Worm (Caenorhabditis elegans) whole organism, late embryonic: ENCODE results near the gene B0513.4.

Source experiments
- C08G9.2 ChIP-seq: sonication (generic microtip); optimal IDR thresholded peaks from 2 replicates; lab custom pipeline; 2016; ENCODE audit warnings: mild to moderate bottlenecking, missing genetic modification characterization, moderate library complexity, missing compliant biosample characterization
- C38D4.7 ChIP-seq: fragments of 200-800 bp; sonication (Bioruptor generic); optimal IDR thresholded peaks from 2 replicates; lab custom pipeline; 2018; ENCODE audit warnings: mild to moderate bottlenecking, missing genetic modification characterization, moderate library complexity, missing compliant biosample characterization
- F13H6.1 ChIP-seq: sonication (generic microtip); optimal IDR thresholded peaks from 2 replicates; lab custom pipeline; 2016; ENCODE audit warnings: missing genetic modification characterization, missing compliant biosample characterization
- K02D7.2 ChIP-seq: sonication (generic microtip); optimal IDR thresholded peaks from 2 replicates; lab custom pipeline; 2017; ENCODE audit warnings: mild to moderate bottlenecking, missing genetic modification characterization, missing compliant biosample characterization
- K09A11.1 ChIP-seq: sonication (generic microtip); optimal IDR thresholded peaks from 2 replicates; lab custom pipeline; 2017; ENCODE audit warnings: antibody characterized with exemption, mild to moderate bottlenecking, missing genetic modification characterization, missing compliant biosample characterization; ENCODE audit not compliant: insufficient read depth
- T23F11.4 ChIP-seq: fragments of 200-800 bp; sonication (Bioruptor generic); optimal IDR thresholded peaks from 2 replicates; lab custom pipeline; 2018; ENCODE audit warnings: mild to moderate bottlenecking, missing genetic modification characterization, missing compliant biosample characterization
- Y22D7AL.16 ChIP-seq: sonication (generic microtip); optimal IDR thresholded peaks from 2 replicates; lab custom pipeline; 2016; ENCODE audit warnings: missing genetic modification characterization, missing compliant biosample characterization
- ahr-1 ChIP-seq: sonication (generic microtip); optimal IDR thresholded peaks from 2 replicates; lab custom pipeline; 2016; ENCODE audit warnings: missing genetic modification characterization, missing compliant biosample characterization
- ama-1 ChIP-seq: fragments of 150-350 bp; optimal IDR thresholded peaks from 2 replicates; lab custom pipeline; 2014
- ceh-19 ChIP-seq: fragments of 200-800 bp; sonication (Bioruptor generic); optimal IDR thresholded peaks from 2 replicates; lab custom pipeline; 2018; ENCODE audit warnings: mild to moderate bottlenecking, missing genetic modification characterization, missing compliant biosample characterization
- ceh-24 ChIP-seq: sonication (generic microtip); optimal IDR thresholded peaks from 2 replicates; lab custom pipeline; 2016; ENCODE audit warnings: mild to moderate bottlenecking, missing genetic modification characterization, missing compliant biosample characterization
- ceh-30 ChIP-seq: fragments of 150-350 bp; optimal IDR thresholded peaks from 2 replicates; lab custom pipeline; 2014; ENCODE audit warnings: missing biosample characterization, missing genetic modification characterization
- ceh-31 ChIP-seq: sonication (generic microtip); optimal IDR thresholded peaks from 2 replicates; lab custom pipeline; 2016; ENCODE audit warnings: missing genetic modification characterization, missing compliant biosample characterization
- ceh-34 ChIP-seq: sonication (generic microtip); optimal IDR thresholded peaks from 2 replicates; lab custom pipeline; 2016; ENCODE audit warnings: mild to moderate bottlenecking, missing genetic modification characterization, missing compliant biosample characterization
- ceh-9 ChIP-seq: sonication (generic microtip); optimal IDR thresholded peaks from 2 replicates; lab custom pipeline; 2016; ENCODE audit warnings: mild to moderate bottlenecking, missing genetic modification characterization, inconsistent platforms, missing compliant biosample characterization
- che-1 ChIP-seq: sonication (generic microtip); optimal IDR thresholded peaks from 2 replicates; lab custom pipeline; 2016; ENCODE audit warnings: mild to moderate bottlenecking, missing genetic modification characterization, missing compliant biosample characterization
- dmd-4 ChIP-seq: sonication (generic microtip); optimal IDR thresholded peaks from 2 replicates; lab custom pipeline; 2016; ENCODE audit warnings: borderline replicate concordance, missing genetic modification characterization, missing compliant biosample characterization
- dve-1 ChIP-seq: sonication (generic microtip); optimal IDR thresholded peaks from 2 replicates; lab custom pipeline; 2017; ENCODE audit warnings: antibody characterized with exemption, mild to moderate bottlenecking, missing genetic modification characterization, missing compliant biosample characterization
- elt-2 ChIP-seq: sonication (generic microtip); optimal IDR thresholded peaks from 2 replicates; lab custom pipeline; 2016; ENCODE audit warnings: missing genetic modification reagents, missing genetic modification characterization, missing compliant biosample characterization
- elt-4 ChIP-seq: sonication (generic microtip); optimal IDR thresholded peaks from 2 replicates; lab custom pipeline; 2016; ENCODE audit warnings: missing genetic modification characterization, missing compliant biosample characterization
- ets-4 ChIP-seq: sonication (generic microtip); optimal IDR thresholded peaks from 2 replicates; lab custom pipeline; 2016; ENCODE audit warnings: missing genetic modification characterization, missing compliant biosample characterization
- fax-1 ChIP-seq: sonication (generic microtip); optimal IDR thresholded peaks from 2 replicates; lab custom pipeline; 2016; ENCODE audit warnings: missing genotype, missing genetic modification characterization, missing compliant biosample characterization
- fkh-10 ChIP-seq: fragments of 150-350 bp; optimal IDR thresholded peaks from 2 replicates; lab custom pipeline; 2014; ENCODE audit warnings: missing biosample characterization, missing genetic modification reagents, missing genetic modification characterization
- hlh-30 ChIP-seq: sonication (generic microtip); optimal IDR thresholded peaks from 2 replicates; lab custom pipeline; 2017; ENCODE audit warnings: antibody characterized with exemption, missing genetic modification characterization, missing compliant biosample characterization; ENCODE audit not compliant: insufficient read depth
- hlh-6 ChIP-seq: sonication (generic microtip); optimal IDR thresholded peaks from 2 replicates; lab custom pipeline; 2016; ENCODE audit warnings: missing genotype, missing genetic modification characterization, missing compliant biosample characterization
- madf-2 ChIP-seq: sonication (generic microtip); optimal IDR thresholded peaks from 2 replicates; lab custom pipeline; 2017; ENCODE audit warnings: missing genetic modification characterization, missing compliant biosample characterization
- nfya-1 ChIP-seq: sonication (generic microtip); optimal IDR thresholded peaks from 2 replicates; lab custom pipeline; 2017; ENCODE audit warnings: missing genetic modification characterization, mild to moderate bottlenecking, missing compliant biosample characterization, antibody characterized with exemption, moderate library complexity
- nhr-11 ChIP-seq: fragments of 150-350 bp; optimal IDR thresholded peaks from 2 replicates; lab custom pipeline; 2014; ENCODE audit warnings: missing biosample characterization, missing genetic modification characterization
- nhr-232 ChIP-seq: sonication (generic microtip); optimal IDR thresholded peaks from 2 replicates; lab custom pipeline; 2016; ENCODE audit warnings: missing genetic modification characterization, missing compliant biosample characterization
- npax-4 ChIP-seq: sonication (generic microtip); optimal IDR thresholded peaks from 2 replicates; lab custom pipeline; 2016; ENCODE audit warnings: missing genetic modification characterization, missing compliant biosample characterization
- odd-2 ChIP-seq: sonication (generic microtip); optimal IDR thresholded peaks from 2 replicates; lab custom pipeline; 2017; ENCODE audit warnings: antibody characterized with exemption, mild to moderate bottlenecking, missing genetic modification characterization, missing compliant biosample characterization
- pha-2 ChIP-seq: sonication (generic microtip); optimal IDR thresholded peaks from 2 replicates; lab custom pipeline; 2017; ENCODE audit warnings: mild to moderate bottlenecking, missing genetic modification characterization, missing compliant biosample characterization
- pha-4 ChIP-seq: fragments of 150-350 bp; optimal IDR thresholded peaks from 2 replicates; lab custom pipeline; 2018; ENCODE audit warnings: missing biosample characterization, missing genetic modification reagents, missing genetic modification characterization
- pqm-1 ChIP-seq: sonication (generic microtip); optimal IDR thresholded peaks from 2 replicates; lab custom pipeline; 2016; ENCODE audit warnings: missing genetic modification characterization, missing compliant biosample characterization
- pros-1 ChIP-seq: fragments of 150-350 bp; optimal IDR thresholded peaks from 2 replicates; lab custom pipeline; 2014; ENCODE audit warnings: missing biosample characterization, missing genetic modification reagents, missing genetic modification characterization
- ref-2 ChIP-seq: sonication (generic microtip); optimal IDR thresholded peaks from 2 replicates; lab custom pipeline; 2016; ENCODE audit warnings: missing genetic modification characterization, missing compliant biosample characterization
- rnt-1 ChIP-seq: sonication (generic microtip); optimal IDR thresholded peaks from 2 replicates; lab custom pipeline; 2016; ENCODE audit warnings: missing genetic modification characterization, missing compliant biosample characterization
- sox-2 ChIP-seq: fragments of 200-800 bp; sonication (Bioruptor generic); IDR thresholded peaks from 2 replicates; pipeline ENCODE4 v1.3.6; 2022; ENCODE audit warnings: missing genetic modification reagents, missing genetic modification characterization, missing compliant biosample characterization
- unc-3 ChIP-seq, 2 experiments: fragments of 200-800 bp in 1 of 2; sonication (Bioruptor generic) in 1 of 2; sonication (generic microtip) in 1 of 2; conservative IDR thresholded peaks in 1 of 2; optimal IDR thresholded peaks in 1 of 2; 2 replicates each; pipeline versions ENCODE4 v1.3.6 to Lab custom; 2016 to 2022; ENCODE audit warnings: missing compliant biosample characterization in 2 of 2, missing genetic modification characterization in 2 of 2, missing genetic modification reagents in 1 of 2
- ztf-16 ChIP-seq: sonication (generic microtip); optimal IDR thresholded peaks from 2 replicates; lab custom pipeline; 2017; ENCODE audit warnings: missing genetic modification characterization, missing compliant biosample characterization

B0513.4 gene

DNA sequence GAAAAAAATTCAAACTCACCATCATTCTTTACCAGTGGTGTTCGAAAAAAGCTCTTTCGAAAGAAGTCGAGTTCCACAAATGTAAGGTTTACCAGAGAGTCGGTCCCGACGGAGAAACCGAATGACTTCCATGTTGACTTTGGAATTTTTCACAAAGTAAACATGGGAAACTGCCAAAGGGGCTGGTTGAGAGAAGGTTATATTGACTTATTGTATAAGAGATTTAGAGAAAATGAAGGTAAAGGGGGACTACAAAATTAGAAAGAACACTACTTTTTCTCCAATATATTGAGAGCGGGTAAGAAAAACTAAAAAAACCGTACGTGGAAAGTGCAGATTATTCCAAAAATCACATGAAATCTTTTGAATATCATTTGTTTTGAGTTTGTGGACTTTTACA, 14.8 kb upstream of the B0513.4 start, which contains the start of gene vamp-8:
TSS of gene vamp-8 (minus strand) at position 25 of the 400 bp plus-strand sequence.
- no peak for TF ChIP-seq dmd-4 (tag; lab: Kevin White, UChicago)
- TF ChIP-seq ref-2 (tag; lab: Kevin White, UChicago) = no peak
- TF ChIP-seq ceh-34 (tag; lab: Kevin White, UChicago) = no peak
- no peak for TF ChIP-seq npax-4 (tag; lab: Kevin White, UChicago)
- TF ChIP-seq ceh-19 (GFP tag; lab: Kevin White, UChicago) = no peak
- TF ChIP-seq nfya-1 (tag; lab: Kevin White, UChicago) = no peak
- no peak for TF ChIP-seq K02D7.2 (tag; lab: Kevin White, UChicago)
- no peak for TF ChIP-seq pqm-1 (tag; lab: Kevin White, UChicago)
- TF ChIP-seq fax-1 (tag; lab: Kevin White, UChicago) = no peak
- TF ChIP-seq elt-4 = no peak

DNA sequence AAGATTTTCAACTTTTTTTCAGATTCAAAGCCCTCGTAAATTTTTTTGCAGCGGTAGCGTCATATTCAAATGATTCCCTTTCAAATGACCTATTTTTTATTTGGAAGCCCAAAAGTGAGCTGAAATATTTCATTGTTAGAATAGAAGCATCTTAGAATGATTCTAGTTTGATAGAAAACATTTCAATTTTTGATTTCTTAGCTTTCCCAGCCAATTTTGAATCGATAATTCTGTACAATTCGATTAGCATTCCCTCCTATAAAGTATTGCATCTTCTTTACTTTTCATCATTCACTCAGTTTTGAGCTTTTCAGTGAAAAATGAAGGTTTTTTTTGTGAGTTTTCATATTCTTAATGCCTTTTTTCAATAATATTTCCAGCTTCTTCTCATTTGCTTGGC, 13.2 kb upstream of the B0513.4 start, which contains the start of gene B0513.90:
TSS of gene B0513.90 (plus strand) at position 301 of the 400 bp plus-strand sequence.
- no peak for TF ChIP-seq ets-4 (tag; lab: Kevin White, UChicago)
- no peak for TF ChIP-seq pha-4 (tag; lab: Kevin White, UChicago)
- TF ChIP-seq elt-2 (tag; lab: Kevin White, UChicago) = no peak
- no peak for TF ChIP-seq K02D7.2 (tag; lab: Kevin White, UChicago)
- no peak for TF ChIP-seq odd-2 (tag; lab: Kevin White, UChicago)
- no peak for TF ChIP-seq pha-2 (tag; lab: Kevin White, UChicago)
- no peak for TF ChIP-seq ceh-30 (tag; lab: Kevin White, UChicago)
- TF ChIP-seq C38D4.7 (GFP tag; lab: Kevin White, UChicago) = no peak
- no peak for TF ChIP-seq dve-1 (tag; lab: Kevin White, UChicago)
- TF ChIP-seq ref-2 (tag; lab: Kevin White, UChicago) = no peak
- no peak for TF ChIP-seq C08G9.2 (tag; lab: Kevin White, UChicago)

DNA sequence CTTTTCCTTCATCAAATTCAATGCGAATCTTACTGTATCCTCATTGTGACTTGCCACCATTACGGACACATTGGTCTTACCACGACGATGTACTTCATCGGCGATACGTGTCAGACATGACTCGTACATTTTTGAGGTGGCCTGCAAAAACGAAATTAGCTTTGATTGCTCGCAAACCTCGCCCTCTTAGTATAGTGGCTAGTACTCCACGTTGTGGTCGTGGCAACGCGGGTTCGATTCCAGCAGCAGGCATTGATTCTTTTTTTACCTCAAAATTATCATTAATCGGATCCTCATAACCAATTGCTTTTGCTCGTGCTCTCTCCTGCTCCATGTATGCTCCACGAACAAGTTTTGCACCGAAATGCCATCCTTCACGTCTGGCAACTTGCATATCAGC, 9.9 kb upstream of the B0513.4 start:
- TF ChIP-seq madf-2 (tag; lab: Kevin White, UChicago) = no peak
- no peak for TF ChIP-seq hlh-6 (tag; lab: Kevin White, UChicago)
- no peak for TF ChIP-seq C38D4.7 (GFP tag; lab: Kevin White, UChicago)
- TF ChIP-seq dve-1 (tag; lab: Kevin White, UChicago) = no peak
- no peak for TF ChIP-seq fkh-10 (GFP tag; lab: Kevin White, UChicago)
- no peak for TF ChIP-seq rnt-1
- TF ChIP-seq nhr-11 (tag; lab: Kevin White, UChicago) = no peak
- no peak for TF ChIP-seq ref-2 (tag; lab: Kevin White, UChicago)
- TF ChIP-seq ceh-19 (GFP tag; lab: Kevin White, UChicago) = no peak
- TF ChIP-seq npax-4 (tag; lab: Kevin White, UChicago) = no peak
- TF ChIP-seq K09A11.1 (tag; lab: Kevin White, UChicago) = no peak
- no peak for TF ChIP-seq unc-3 (GFP tag; conservative IDR thresholded peaks at IDR 0.05; lab: Robert Waterston, UW)
- TF ChIP-seq unc-3 (tag; optimal IDR thresholded peaks at IDR 0.05; lab: Kevin White, UChicago) = no peak
- no peak for TF ChIP-seq Y22D7AL.16
- no peak for TF ChIP-seq hlh-30 (tag; lab: Kevin White, UChicago)

DNA sequence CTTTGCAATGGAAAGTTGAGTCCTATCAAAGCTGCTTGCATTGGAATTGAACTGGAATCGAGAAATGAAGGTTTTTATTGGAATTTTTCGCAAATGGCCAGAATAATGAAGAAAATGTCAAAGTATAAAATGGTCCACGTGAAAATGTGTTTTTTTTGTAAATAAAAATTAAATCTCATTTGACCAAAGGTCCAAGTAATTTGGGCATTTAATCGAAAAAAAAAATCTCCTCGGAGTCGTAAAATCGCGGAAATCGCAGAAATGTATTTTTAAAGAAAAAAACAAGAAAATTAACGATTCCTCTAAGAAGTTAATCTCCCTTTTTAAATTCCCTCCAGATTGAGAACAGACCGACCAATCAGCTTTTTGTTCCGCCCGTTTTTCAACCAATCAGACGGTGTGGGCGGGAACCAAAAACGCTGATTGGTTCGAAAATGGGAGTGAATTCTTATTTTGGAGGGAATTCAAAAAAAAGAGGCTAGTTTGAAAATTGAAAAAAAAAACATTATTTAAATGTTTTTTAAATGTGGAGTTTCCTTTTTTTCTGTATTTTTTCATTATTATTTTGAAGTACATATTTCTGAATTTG, 3.3 kb upstream of the B0513.4 start, which contains the start of gene prdh-1:
TSS of gene prdh-1 (minus strand) at position 51 of the 589 bp plus-strand sequence.
- peak; percentile 90 for TF ChIP-seq nfya-1 (tag; lab: Kevin White, UChicago)
- TF ChIP-seq elt-4 = no peak
- TF ChIP-seq Y22D7AL.16 = no peak
- TF ChIP-seq fax-1 (tag; lab: Kevin White, UChicago) = no peak
- no peak for TF ChIP-seq rnt-1

DNA sequence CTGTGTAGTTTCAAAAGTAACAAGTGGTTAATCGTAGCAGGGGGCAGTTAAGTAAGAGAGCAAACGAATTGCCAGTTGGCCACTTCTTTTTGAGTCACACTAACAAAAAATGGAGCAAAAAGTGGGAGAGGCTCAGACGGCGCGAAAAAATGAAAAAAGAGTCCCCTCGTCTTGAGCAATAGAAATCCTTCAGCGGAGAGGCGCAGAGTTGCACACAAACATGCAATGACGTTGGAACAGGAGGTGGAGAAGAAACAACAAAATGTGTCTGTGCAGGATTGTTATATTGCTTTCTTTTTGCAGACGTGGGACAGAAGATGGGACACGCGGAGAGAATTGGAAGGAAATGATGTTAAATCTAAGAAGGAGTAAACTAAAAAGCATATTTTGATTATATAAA, 2.2 kb upstream of the B0513.4 start:
- TF ChIP-seq ceh-24 (tag; lab: Kevin White, UChicago) (no peak), pros-1 (tag; lab: Kevin White, UChicago) (no peak), nfya-1 (tag; lab: Kevin White, UChicago) (peak; percentile 8), ceh-30 (tag; lab: Kevin White, UChicago) (no peak), pha-2 (tag; lab: Kevin White, UChicago) (no peak), elt-4 (no peak), fkh-10 (GFP tag; lab: Kevin White, UChicago) (no peak), F13H6.1 (no peak), pqm-1 (tag; lab: Kevin White, UChicago) (no peak), pha-4 (tag; lab: Kevin White, UChicago) (no peak), sox-2 (GFP tag; lab: Robert Waterston, UW) (no peak), C08G9.2 (tag; lab: Kevin White, UChicago) (no peak), npax-4 (tag; lab: Kevin White, UChicago) (no peak), K02D7.2 (tag; lab: Kevin White, UChicago) (no peak), ceh-34 (tag; lab: Kevin White, UChicago) (no peak), T23F11.4 (GFP tag; lab: Kevin White, UChicago) (no peak), che-1 (tag; lab: Kevin White, UChicago) (no peak), ama-1 (lab: Kevin White, UChicago) (no peak), ztf-16 (tag; lab: Kevin White, UChicago) (no peak), ceh-9 (tag; lab: Kevin White, UChicago) (no peak), nhr-232 (tag; lab: Kevin White, UChicago) (no peak), ceh-31 (tag; lab: Kevin White, UChicago) (peak; percentile 34), ahr-1 (no peak)
